Worm (Caenorhabditis elegans): ENCODE measurements around the gene bath-38.

The bath-38 gene

ce11 chrII:10056545-10057038 is 11.5 kb upstream of the bath-38 start, which contains the start of gene C18D1.2:
Gene C18D1.2, plus strand, starts transcription at chrII:10056988.
- TF ChIP-seq med-1 (GFP tag; optimal IDR thresholded peaks at IDR 0.05; ENCODE audit: insufficient read depth) (no peak), ztf-29 (GFP tag; IDR thresholded peaks at IDR 0.05) (no peak), T22C8.4 (GFP tag; IDR thresholded peaks at IDR 0.05) (no peak), cog-1 (tag; optimal IDR thresholded peaks at IDR 0.05) (no peak), klf-2 (GFP tag; conservative IDR thresholded peaks at IDR 0.05) (no peak), ref-1 (GFP tag; conservative IDR thresholded peaks at IDR 0.05) (no peak), tab-1 (GFP tag; IDR thresholded peaks at IDR 0.05) (no peak), flt-1 (GFP tag; IDR thresholded peaks at IDR 0.05) (no peak), ztf-23 (GFP tag; IDR thresholded peaks at IDR 0.05) (no peak)

ce11 chrII:10051485-10051884 is 6.4 kb upstream of the bath-38 start:
- TF ChIP-seq ref-1 (GFP tag; conservative IDR thresholded peaks at IDR 0.05) (no peak), med-1 (GFP tag; optimal IDR thresholded peaks at IDR 0.05; ENCODE audit: insufficient read depth) (no peak), flt-1 (GFP tag; IDR thresholded peaks at IDR 0.05) (no peak), T22C8.4 (GFP tag; IDR thresholded peaks at IDR 0.05) (no peak), cog-1 (tag; optimal IDR thresholded peaks at IDR 0.05) (no peak), ztf-23 (GFP tag; IDR thresholded peaks at IDR 0.05) (no peak), ztf-29 (GFP tag; IDR thresholded peaks at IDR 0.05) (no peak), tab-1 (GFP tag; IDR thresholded peaks at IDR 0.05) (no peak), klf-2 (GFP tag; conservative IDR thresholded peaks at IDR 0.05) (no peak)

DNA sequence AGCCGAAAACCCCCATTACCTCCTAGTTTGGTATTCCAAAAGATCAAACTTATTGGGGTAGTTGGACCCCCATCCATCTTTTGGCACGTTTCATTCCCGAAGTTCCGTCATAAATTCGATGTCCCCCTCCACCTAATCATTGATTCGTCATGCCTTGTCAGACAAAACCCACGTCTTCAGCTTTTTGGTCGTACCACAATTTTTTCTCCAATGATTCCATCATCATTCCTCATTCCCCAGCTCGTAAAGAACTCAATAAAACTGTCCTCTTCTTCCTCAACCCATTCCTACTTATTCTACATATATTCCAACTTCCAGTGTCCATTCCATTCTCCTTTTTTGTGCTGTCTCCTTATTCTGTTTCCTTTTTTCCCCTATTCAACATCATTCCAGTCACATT is 3.5 kb upstream of the bath-38 start, which contains the start of gene flp-4:
TSS of gene flp-4 (plus strand) at position 301 of the 400 bp plus-strand sequence.
- TF ChIP-seq ztf-23 (GFP tag; IDR thresholded peaks at IDR 0.05) (no peak), med-1 (GFP tag; optimal IDR thresholded peaks at IDR 0.05; ENCODE audit: insufficient read depth) (no peak), tab-1 (GFP tag; IDR thresholded peaks at IDR 0.05) (no peak), ztf-29 (GFP tag; IDR thresholded peaks at IDR 0.05) (no peak), klf-2 (GFP tag; conservative IDR thresholded peaks at IDR 0.05) (no peak), flt-1 (GFP tag; IDR thresholded peaks at IDR 0.05) (no peak), cog-1 (tag; optimal IDR thresholded peaks at IDR 0.05) (no peak), T22C8.4 (GFP tag; IDR thresholded peaks at IDR 0.05) (no peak), ref-1 (GFP tag; conservative IDR thresholded peaks at IDR 0.05) (no peak)

ce11 chrII:10045670-10046069 is 600 bp upstream of the bath-38 start:
- TF ChIP-seq med-1 (GFP tag; optimal IDR thresholded peaks at IDR 0.05; ENCODE audit: insufficient read depth) (no peak), ref-1 (GFP tag; conservative IDR thresholded peaks at IDR 0.05) (no peak), tab-1 (GFP tag; IDR thresholded peaks at IDR 0.05) (no peak), klf-2 (GFP tag; conservative IDR thresholded peaks at IDR 0.05) (no peak), ztf-29 (GFP tag; IDR thresholded peaks at IDR 0.05) (no peak), flt-1 (GFP tag; IDR thresholded peaks at IDR 0.05) (no peak)

ce11 chrII:10040834-10041233 is 4.2 kb downstream of the bath-38 start, which contains the start of gene ogr-2:
Gene ogr-2, plus strand, starts transcription at chrII:10041134.
- TF ChIP-seq ztf-23 (GFP tag; IDR thresholded peaks at IDR 0.05), result no peak
- TF ChIP-seq flt-1 (GFP tag; IDR thresholded peaks at IDR 0.05), result no peak
- no peak for TF ChIP-seq klf-2 (GFP tag; conservative IDR thresholded peaks at IDR 0.05)
- TF ChIP-seq ref-1 (GFP tag; conservative IDR thresholded peaks at IDR 0.05), result no peak
- TF ChIP-seq T22C8.4 (GFP tag; IDR thresholded peaks at IDR 0.05), result no peak
- TF ChIP-seq med-1 (GFP tag; optimal IDR thresholded peaks at IDR 0.05; ENCODE audit: insufficient read depth), result no peak
- TF ChIP-seq cog-1 (tag; optimal IDR thresholded peaks at IDR 0.05), result no peak
- TF ChIP-seq ztf-29 (GFP tag; IDR thresholded peaks at IDR 0.05), result no peak
- no peak for TF ChIP-seq tab-1 (GFP tag; IDR thresholded peaks at IDR 0.05)

DNA sequence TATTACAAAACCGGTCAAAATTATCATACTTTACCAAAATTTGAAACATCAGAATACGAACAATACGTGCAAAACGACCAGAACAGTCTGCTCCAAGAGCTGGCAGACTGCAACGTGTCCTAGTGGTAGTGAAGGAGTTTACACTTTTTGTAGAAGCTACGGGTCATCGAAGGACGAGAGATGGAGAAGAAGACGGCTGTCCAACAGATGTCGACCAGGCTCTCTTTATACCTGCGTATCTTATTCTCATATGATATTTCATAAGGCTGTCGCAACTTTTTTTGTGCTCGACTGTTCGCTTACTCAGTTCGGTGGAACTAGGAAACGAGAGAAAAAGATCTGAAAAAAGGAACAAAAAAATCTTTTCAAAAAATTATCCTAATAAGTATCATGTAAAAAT is 5.3 kb downstream of the bath-38 start, which contains the start of gene let-268:
TSS of gene let-268 (minus strand) at position 182 of the 400 bp plus-strand sequence.
- no peak for TF ChIP-seq ztf-23 (GFP tag; IDR thresholded peaks at IDR 0.05)
- no peak for TF ChIP-seq flt-1 (GFP tag; IDR thresholded peaks at IDR 0.05)
- no peak for TF ChIP-seq klf-2 (GFP tag; conservative IDR thresholded peaks at IDR 0.05)
- no peak for TF ChIP-seq tab-1 (GFP tag; IDR thresholded peaks at IDR 0.05)
- no peak for TF ChIP-seq cog-1 (tag; optimal IDR thresholded peaks at IDR 0.05)
- TF ChIP-seq ztf-29 (GFP tag; IDR thresholded peaks at IDR 0.05), result no peak
- no peak for TF ChIP-seq T22C8.4 (GFP tag; IDR thresholded peaks at IDR 0.05)
- TF ChIP-seq ref-1 (GFP tag; conservative IDR thresholded peaks at IDR 0.05), result no peak
- TF ChIP-seq med-1 (GFP tag; optimal IDR thresholded peaks at IDR 0.05; ENCODE audit: insufficient read depth), result no peak

DNA sequence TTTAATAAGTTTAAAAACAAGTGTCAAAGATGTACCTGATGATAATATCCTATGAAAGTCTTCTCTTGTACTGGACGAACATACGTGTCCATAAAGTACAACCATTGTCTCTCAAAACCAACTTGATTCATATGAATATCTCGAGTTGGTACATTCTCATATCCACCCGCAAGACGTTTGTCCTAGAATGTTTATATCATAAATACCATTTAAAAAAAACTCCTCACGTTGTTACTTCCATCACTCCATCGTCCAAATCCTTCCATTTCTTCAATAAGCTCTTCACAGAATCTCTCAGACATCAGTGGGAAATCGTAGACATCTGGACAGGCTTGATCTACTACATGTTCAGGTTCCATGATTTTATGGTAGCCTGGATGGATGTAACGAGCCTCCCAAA is 9.6 kb downstream of the bath-38 start:
- no peak for TF ChIP-seq T22C8.4 (GFP tag; IDR thresholded peaks at IDR 0.05)
- no peak for TF ChIP-seq ref-1 (GFP tag; conservative IDR thresholded peaks at IDR 0.05)

ce11 chrII:10034769-10035168 is 10.3 kb downstream of the bath-38 start:
- TF ChIP-seq klf-2 (GFP tag; conservative IDR thresholded peaks at IDR 0.05), result peak; percentile 88
- peak; percentile 78; the same call in 1 of the 2 replicates for TF ChIP-seq flt-1 (GFP tag; IDR thresholded peaks at IDR 0.05)
- TF ChIP-seq tab-1 (GFP tag; IDR thresholded peaks at IDR 0.05), result 0 out of 2 replicates have a peak, but pooled peaks have one; percentile 40
- TF ChIP-seq ztf-23 (GFP tag; IDR thresholded peaks at IDR 0.05), result peak; percentile 73

DNA sequence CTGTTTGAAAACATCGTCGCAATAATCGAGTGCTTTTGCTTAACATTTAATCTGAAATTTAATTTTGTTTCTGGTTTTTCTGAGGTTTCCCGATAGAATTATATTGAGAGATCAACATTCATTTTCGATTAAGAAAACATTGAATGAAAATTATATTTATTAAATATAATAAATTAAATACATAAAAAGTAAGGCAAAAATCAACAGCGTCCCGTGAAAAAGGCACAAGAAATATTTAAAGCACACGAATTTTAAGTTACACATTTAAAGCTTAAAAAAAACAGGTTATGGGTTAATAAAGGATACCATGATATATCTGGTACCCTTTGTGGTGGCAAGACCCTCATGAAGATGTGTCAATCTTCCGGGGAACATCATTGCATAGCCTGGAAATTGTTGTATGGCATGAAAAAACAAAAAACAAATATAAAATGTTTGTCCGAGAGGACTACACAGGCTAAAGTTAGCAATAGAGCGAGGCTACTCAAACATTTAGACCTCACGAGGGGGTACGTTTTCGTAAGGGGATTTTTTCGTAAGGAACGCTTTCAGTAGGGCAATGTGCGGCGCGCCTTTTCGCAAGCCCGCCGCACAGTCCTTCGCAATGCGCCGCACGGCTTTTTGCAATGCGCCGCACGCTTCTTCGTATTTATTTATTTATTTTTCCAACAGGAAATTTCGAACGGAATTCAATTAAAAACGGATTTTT is 11.8 kb downstream of the bath-38 start, which contains the start of gene mtcu-2:
TSS of gene mtcu-2 (minus strand) at position 51 of the 709 bp plus-strand sequence.
- TF ChIP-seq klf-2 (GFP tag; conservative IDR thresholded peaks at IDR 0.05) (peak; percentile 91), ztf-29 (GFP tag; IDR thresholded peaks at IDR 0.05) (peak; percentile 91), ztf-23 (GFP tag; IDR thresholded peaks at IDR 0.05) (peak; percentile 98), flt-1 (GFP tag; IDR thresholded peaks at IDR 0.05) (peak; percentile 94), tab-1 (GFP tag; IDR thresholded peaks at IDR 0.05) (peak; percentile 79), ref-1 (GFP tag; conservative IDR thresholded peaks at IDR 0.05) (peak; percentile 56; the same call in 1 of the 2 replicates), T22C8.4 (GFP tag; IDR thresholded peaks at IDR 0.05) (peak; percentile 79)
